Fruit fly (Drosophila melanogaster): ENCODE data around the gene CG42780.
A peak's percentile ranks its signal among the peaks of the same experiment; 100 is the strongest.

Gene CG42780

DNA sequence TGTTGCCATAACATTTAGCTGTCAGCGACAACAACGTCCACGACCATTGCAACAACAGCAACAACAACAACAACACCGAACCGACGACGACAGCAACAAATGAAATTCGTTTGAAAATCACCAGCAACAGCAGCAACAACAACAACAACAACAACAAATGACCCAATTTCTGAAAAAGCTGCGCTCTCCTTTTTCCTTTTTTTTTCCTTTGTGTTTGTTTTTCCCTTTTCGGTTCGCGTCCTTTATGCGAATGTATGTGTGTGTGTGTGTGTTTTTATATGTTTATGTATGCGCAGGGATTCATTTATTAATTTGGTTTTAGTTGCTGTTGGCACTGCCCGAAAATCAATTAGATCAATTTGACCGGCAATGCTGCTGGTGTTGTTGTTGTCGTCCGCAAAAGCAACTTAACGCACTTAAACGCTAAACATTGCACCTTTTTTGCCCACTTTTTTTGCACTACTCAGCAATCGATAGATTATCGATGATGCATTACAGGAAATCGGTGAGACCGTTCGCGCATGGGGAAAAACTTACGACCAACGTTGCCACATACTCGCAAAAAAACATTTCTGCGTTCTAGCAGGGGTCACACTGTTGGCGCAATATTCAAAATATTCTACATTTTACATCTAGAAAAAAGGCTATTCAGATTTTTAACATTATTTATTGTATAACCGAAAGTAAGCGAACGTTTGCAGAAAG, 41.0 kb downstream of the CG42780 start, which contains the start of gene unc-119 (continued):
- peak; percentile 83 for TF ChIP-seq Bgb (GFP tag; IDR thresholded peaks at IDR 0.05; ENCODE audit: partially characterized antibody)
- TF ChIP-seq CG30403 (GFP tag; optimal IDR thresholded peaks at IDR 0.05) = peak; percentile 6
- peak; percentile 75; the same call in 2 of the 3 replicates for TF ChIP-seq Opbp (GFP tag; IDR thresholded peaks at IDR 0.05; ENCODE audit: partially characterized antibody)
- TF ChIP-seq trem (tag; optimal IDR thresholded peaks at IDR 0.05) = peak; percentile 59
- peak; percentile 63 for TF ChIP-seq inv (GFP tag; IDR thresholded peaks at IDR 0.05; ENCODE audit: partially characterized antibody)
- peak; percentile 56 for TF ChIP-seq Hmr (GFP tag; optimal IDR thresholded peaks at IDR 0.05)
- TF ChIP-seq dmrt11E (tag; optimal IDR thresholded peaks at IDR 0.05) = no peak
- TF ChIP-seq CG10431 (GFP tag; optimal IDR thresholded peaks at IDR 0.05) = no peak
- TF ChIP-seq Drgx (GFP tag; IDR thresholded peaks at IDR 0.05) = no peak
- peak; percentile 86 for TF ChIP-seq Dref (GFP tag; IDR thresholded peaks at IDR 0.05)
- TF ChIP-seq Awh (GFP tag; IDR thresholded peaks at IDR 0.05) = no peak
- TF ChIP-seq CG6791 (GFP tag; IDR thresholded peaks at IDR 0.05; ENCODE audit: partially characterized antibody) = peak; percentile 77; the same call in 1 of the 3 replicates
- TF ChIP-seq Sin3A (optimal IDR thresholded peaks at IDR 0.05) = peak; percentile 61
- TF ChIP-seq Med (GFP tag) = peak; percentile 86
- TF ChIP-seq CG11696 (GFP tag; IDR thresholded peaks at IDR 0.05) = no peak
- peak; percentile 79 for TF ChIP-seq amos (GFP tag; IDR thresholded peaks at IDR 0.05; ENCODE audit: partially characterized antibody)
- peak; percentile 52; the same call in 1 of the 2 replicates for TF ChIP-seq ato (GFP tag; IDR thresholded peaks at IDR 0.05; ENCODE audit: partially characterized antibody)
- peak; percentile 7 for TF ChIP-seq dm (GFP tag; optimal IDR thresholded peaks at IDR 0.05)
- TF ChIP-seq abd-A (tag; optimal IDR thresholded peaks at IDR 0.05) = peak; percentile 29
- TF ChIP-seq Atf-2 (GFP tag; optimal IDR thresholded peaks at IDR 0.05) = no peak
- no peak for TF ChIP-seq dimm (GFP tag; IDR thresholded peaks at IDR 0.05)
- peak; percentile 76 for TF ChIP-seq Dll (GFP tag; IDR thresholded peaks at IDR 0.05; ENCODE audit: partially characterized antibody)
- TF ChIP-seq bbx (GFP tag; IDR thresholded peaks at IDR 0.05; ENCODE audit: partially characterized antibody) = peak; percentile 77
- TF ChIP-seq Camta (GFP tag; optimal IDR thresholded peaks at IDR 0.05) = no peak
- TF ChIP-seq gem (tag; optimal IDR thresholded peaks at IDR 0.05) = no peak
- peak; percentile 15 for TF ChIP-seq Fer1 (GFP tag; optimal IDR thresholded peaks at IDR 0.05)
- no peak for TF ChIP-seq CG9215 (GFP tag; IDR thresholded peaks at IDR 0.05)
- TF ChIP-seq CG3838 (GFP tag; optimal IDR thresholded peaks at IDR 0.05) = no peak
- TF ChIP-seq vvl (GFP tag; IDR thresholded peaks at IDR 0.05) = 0 out of 2 replicates have a peak, but pooled peaks have one; percentile 21
- peak; percentile 43; the same call in 1 of the 2 replicates for TF ChIP-seq CG6272 (GFP tag; IDR thresholded peaks at IDR 0.05)
- TF ChIP-seq Eip74EF (GFP tag; optimal IDR thresholded peaks at IDR 0.05) = no peak
- TF ChIP-seq phol (tag; optimal IDR thresholded peaks at IDR 0.05) = peak; percentile 37
- peak; percentile 47 for TF ChIP-seq HmgD (GFP tag; optimal IDR thresholded peaks at IDR 0.05)
- TF ChIP-seq pum (GFP tag; optimal IDR thresholded peaks at IDR 0.05) = no peak
- peak; percentile 78 for TF ChIP-seq knrl (GFP tag; IDR thresholded peaks at IDR 0.05; ENCODE audit: partially characterized antibody)
- TF ChIP-seq E2f2 (GFP tag; IDR thresholded peaks at IDR 0.05) = peak; percentile 96
- peak; percentile 52 for TF ChIP-seq CoRest (tag; optimal IDR thresholded peaks at IDR 0.05)
- TF ChIP-seq CG42726 (GFP tag; IDR thresholded peaks at IDR 0.05; ENCODE audit: partially characterized antibody) = peak; percentile 61; the same call in 1 of the 2 replicates
- TF ChIP-seq Mes4 (GFP tag; optimal IDR thresholded peaks at IDR 0.05) = no peak
- TF ChIP-seq NfI (GFP tag; optimal IDR thresholded peaks at IDR 0.05) = peak; percentile 7
- TF ChIP-seq CG13287 (GFP tag; IDR thresholded peaks at IDR 0.05; ENCODE audit: partially characterized antibody) = peak; percentile 82
- no peak for TF ChIP-seq wek (GFP tag; optimal IDR thresholded peaks at IDR 0.05)
- TF ChIP-seq Tbp (GFP tag; optimal IDR thresholded peaks at IDR 0.05) = no peak
- TF ChIP-seq sug (tag; optimal IDR thresholded peaks at IDR 0.05) = peak; percentile 40
- 0 out of 3 replicates have a peak, but pooled peaks have one; percentile 23 for TF ChIP-seq row (GFP tag; IDR thresholded peaks at IDR 0.05)
- TF ChIP-seq CG12744 (GFP tag; optimal IDR thresholded peaks at IDR 0.05) = no peak
- peak; percentile 67 for TF ChIP-seq Scr (GFP tag; IDR thresholded peaks at IDR 0.05; ENCODE audit: partially characterized antibody)
- TF ChIP-seq sens (GFP tag) = peak; percentile 51
